Worm (Caenorhabditis elegans) whole organism, L4 larva: ENCODE data around the gene acly-2.

Source experiments
- T20F7.1 ChIP-seq: fragments of 200-800 bp; sonication (Bioruptor generic); optimal IDR thresholded peaks from 2 replicates; lab custom pipeline; 2018; ENCODE audit warnings: mild to moderate bottlenecking, missing genetic modification characterization, missing compliant biosample characterization
- T26A8.4 ChIP-seq: fragments of 200-800 bp; sonication (Bioruptor generic); IDR thresholded peaks from 2 replicates; pipeline ENCODE4 v1.3.6; 2022; ENCODE audit warnings: missing genetic modification characterization, missing compliant biosample characterization
- ZK337.2 ChIP-seq: fragments of 200-800 bp; sonication (Bioruptor generic); IDR thresholded peaks from 2 replicates; pipeline ENCODE4 v1.3.6; 2022; ENCODE audit warnings: missing genetic modification reagents, missing genetic modification characterization, missing compliant biosample characterization
- ZK546.5 ChIP-seq, 2 experiments: sonication (generic microtip); optimal IDR thresholded peaks; 2 replicates each; lab custom pipeline; 2017; ENCODE audit warnings: missing biosample characterization in 2 of 2, missing genetic modification characterization in 2 of 2
- aha-1 ChIP-seq: fragments of 150-350 bp; peaks from one replicate; lab custom pipeline; 2014; ENCODE audit warnings: missing biosample characterization, missing genetic modification characterization
- arid-1 ChIP-seq: fragments of 200-800 bp; sonication (Bioruptor generic); conservative IDR thresholded peaks from 2 replicates; pipeline ENCODE4 v1.3.6; 2022; ENCODE audit warnings: missing genetic modification reagents, missing genetic modification characterization, missing compliant biosample characterization
- attf-4 ChIP-seq: sonication (generic microtip); optimal IDR thresholded peaks from 3 replicates; lab custom pipeline; 2017; ENCODE audit warnings: missing biosample characterization, missing genetic modification characterization
- ceh-82 ChIP-seq: sonication (generic microtip); optimal IDR thresholded peaks from 2 replicates; lab custom pipeline; 2017; ENCODE audit warnings: missing biosample characterization, missing genetic modification characterization
- cey-2 ChIP-seq: sonication (generic microtip); optimal IDR thresholded peaks from 3 replicates; lab custom pipeline; 2017; ENCODE audit warnings: missing genetic modification characterization, mild to moderate bottlenecking, missing compliant biosample characterization, antibody characterized with exemption, borderline replicate concordance; ENCODE audit not compliant: insufficient read depth
- daf-16 ChIP-seq, 3 experiments: sonication (generic microtip); optimal IDR thresholded peaks; 2 replicates each; lab custom pipeline; 2016 to 2017; ENCODE audit warnings: missing genetic modification characterization in 3 of 3, missing genetic modification reagents in 3 of 3, mild to moderate bottlenecking in 2 of 3, missing compliant biosample characterization in 2 of 3, missing biosample characterization in 1 of 3, moderate library complexity in 1 of 3
- daf-19 ChIP-seq: fragments of 200-800 bp; sonication (Bioruptor generic); conservative IDR thresholded peaks from 2 replicates; pipeline ENCODE4 v1.3.6; 2022; ENCODE audit warnings: missing genetic modification characterization, missing compliant biosample characterization
- dmd-6 ChIP-seq: fragments of 200-800 bp; sonication (Bioruptor generic); IDR thresholded peaks from 2 replicates; pipeline ENCODE4 v1.3.6; 2022; ENCODE audit warnings: missing genetic modification reagents, missing genetic modification characterization, missing compliant biosample characterization
- dve-1 ChIP-seq: sonication (generic microtip); optimal IDR thresholded peaks from 2 replicates; lab custom pipeline; 2017; ENCODE audit warnings: antibody characterized with exemption, mild to moderate bottlenecking, missing genetic modification characterization, missing compliant biosample characterization; ENCODE audit not compliant: insufficient read depth
- fos-1 ChIP-seq: fragments of 150-350 bp; optimal IDR thresholded peaks from 2 replicates; lab custom pipeline; 2014; ENCODE audit warnings: missing biosample characterization, missing genetic modification characterization
- gei-8 ChIP-seq: fragments of 200-800 bp; sonication (Bioruptor generic); optimal IDR thresholded peaks from 2 replicates; lab custom pipeline; 2018; ENCODE audit warnings: mild to moderate bottlenecking, missing genetic modification characterization, missing compliant biosample characterization
- hlh-11 ChIP-seq: fragments of 200-800 bp; sonication (Bioruptor generic); optimal IDR thresholded peaks from 2 replicates; lab custom pipeline; 2018; ENCODE audit warnings: mild to moderate bottlenecking, missing genetic modification characterization, missing compliant biosample characterization
- hlh-30 ChIP-seq: sonication (generic microtip); optimal IDR thresholded peaks from 2 replicates; lab custom pipeline; 2017; ENCODE audit warnings: antibody characterized with exemption, mild to moderate bottlenecking, missing genetic modification characterization, missing compliant biosample characterization; ENCODE audit not compliant: insufficient read depth
- hmg-1.1 ChIP-seq: fragments of 200-800 bp; sonication (Bioruptor generic); IDR thresholded peaks from 2 replicates; pipeline ENCODE4 v1.3.6; 2022; ENCODE audit warnings: missing genetic modification reagents, missing genetic modification characterization, missing compliant biosample characterization
- lin-1 ChIP-seq: fragments of 200-800 bp; sonication (Bioruptor generic); IDR thresholded peaks from 2 replicates; pipeline ENCODE4 v1.3.6; 2022; ENCODE audit warnings: missing genetic modification reagents, missing genetic modification characterization, missing compliant biosample characterization
- lin-39 ChIP-seq: fragments of 150-350 bp; optimal IDR thresholded peaks from 2 replicates; lab custom pipeline; 2014; ENCODE audit warnings: missing biosample characterization, missing genetic modification reagents, missing genetic modification characterization
- mdt-29 ChIP-seq: fragments of 200-800 bp; sonication (Bioruptor generic); IDR thresholded peaks from 2 replicates; pipeline ENCODE4 v1.3.6; 2022; ENCODE audit warnings: missing genetic modification reagents, missing genetic modification characterization, missing compliant biosample characterization
- mep-1 ChIP-seq: fragments of 150-350 bp; sonication (generic microtip); optimal IDR thresholded peaks from 3 replicates; lab custom pipeline; 2014; ENCODE audit warnings: missing biosample characterization, missing genetic modification characterization
- mes-2 ChIP-seq: sonication (generic microtip); optimal IDR thresholded peaks from 2 replicates; lab custom pipeline; 2016; ENCODE audit warnings: missing genotype, mild to moderate bottlenecking, missing genetic modification characterization, missing compliant biosample characterization; ENCODE audit not compliant: poor library complexity, severe bottlenecking
- mxl-2 ChIP-seq: fragments of 200-800 bp; sonication (Bioruptor generic); conservative IDR thresholded peaks from 2 replicates; pipeline ENCODE4 v1.3.6; 2022; ENCODE audit warnings: missing genetic modification reagents, missing genetic modification characterization, missing compliant biosample characterization
- mxl-3 ChIP-seq: fragments of 200-800 bp; sonication (Bioruptor generic); optimal IDR thresholded peaks from 2 replicates; lab custom pipeline; 2018; ENCODE audit warnings: mild to moderate bottlenecking, missing genetic modification characterization, missing compliant biosample characterization
- nhr-102 ChIP-seq: sonication (generic microtip); optimal IDR thresholded peaks from 2 replicates; lab custom pipeline; 2016; ENCODE audit warnings: mild to moderate bottlenecking, missing genetic modification characterization, moderate library complexity, missing compliant biosample characterization
- nhr-11 ChIP-seq: fragments of 150-350 bp; optimal IDR thresholded peaks from 2 replicates; lab custom pipeline; 2014; ENCODE audit warnings: missing biosample characterization, missing genetic modification characterization
- nhr-111 ChIP-seq: fragments of 200-800 bp; sonication (Bioruptor generic); optimal IDR thresholded peaks from 2 replicates; lab custom pipeline; 2018; ENCODE audit warnings: mild to moderate bottlenecking, missing genetic modification characterization, missing compliant biosample characterization
- nhr-28 ChIP-seq: fragments of 150-350 bp; optimal IDR thresholded peaks from 2 replicates; lab custom pipeline; 2014; ENCODE audit warnings: missing biosample characterization, missing genetic modification characterization
- nhr-48 ChIP-seq: sonication (generic microtip); optimal IDR thresholded peaks from 2 replicates; lab custom pipeline; 2016; ENCODE audit warnings: mild to moderate bottlenecking, missing genetic modification characterization, missing compliant biosample characterization
- nhr-6 ChIP-seq: fragments of 150-350 bp; optimal IDR thresholded peaks from 2 replicates; lab custom pipeline; 2014; ENCODE audit warnings: missing biosample characterization, missing genetic modification characterization
- nhr-77 ChIP-seq: fragments of 150-350 bp; optimal IDR thresholded peaks from 2 replicates; lab custom pipeline; 2014; ENCODE audit warnings: missing biosample characterization, missing genetic modification characterization
- php-3 ChIP-seq: fragments of 200-800 bp; sonication (Bioruptor generic); IDR thresholded peaks from 2 replicates; pipeline ENCODE4 v1.3.6; 2022; ENCODE audit warnings: missing genetic modification reagents, missing genetic modification characterization, missing compliant biosample characterization
- pqm-1 ChIP-seq: sonication (generic microtip); optimal IDR thresholded peaks from 2 replicates; lab custom pipeline; 2017; ENCODE audit warnings: missing biosample characterization, missing genetic modification characterization
- rbr-2 ChIP-seq: sonication (generic microtip); optimal IDR thresholded peaks from 2 replicates; lab custom pipeline; 2016; ENCODE audit warnings: missing genotype, missing genetic modification characterization, missing compliant biosample characterization
- sdz-12 ChIP-seq: fragments of 200-800 bp; sonication (Bioruptor generic); optimal IDR thresholded peaks from 2 replicates; lab custom pipeline; 2018; ENCODE audit warnings: mild to moderate bottlenecking, missing genetic modification characterization, missing compliant biosample characterization
- snpc-4 ChIP-seq: fragments of 150-350 bp; optimal IDR thresholded peaks from 2 replicates; lab custom pipeline; 2014; ENCODE audit warnings: missing biosample characterization, missing genetic modification characterization
- spr-3 ChIP-seq: fragments of 200-800 bp; sonication (Bioruptor generic); optimal IDR thresholded peaks from 2 replicates; lab custom pipeline; 2018; ENCODE audit warnings: mild to moderate bottlenecking, missing genetic modification characterization, missing compliant biosample characterization
- tag-97 ChIP-seq: fragments of 200-800 bp; sonication (Bioruptor generic); IDR thresholded peaks from 2 replicates; pipeline ENCODE4 v1.3.6; 2022; ENCODE audit warnings: missing genetic modification characterization, missing compliant biosample characterization
- tra-1 ChIP-seq: fragments of 200-800 bp; sonication (Bioruptor generic); IDR thresholded peaks from 2 replicates; pipeline ENCODE4 v1.3.6; 2022; ENCODE audit warnings: missing genetic modification reagents, missing genetic modification characterization, missing compliant biosample characterization
- zip-11 ChIP-seq: fragments of 200-800 bp; sonication (Bioruptor generic); IDR thresholded peaks from 2 replicates; pipeline ENCODE4 v1.3.6; 2022; ENCODE audit warnings: missing genetic modification characterization, missing compliant biosample characterization
- ztf-7 ChIP-seq: fragments of 150-350 bp; optimal IDR thresholded peaks from 2 replicates; lab custom pipeline; 2014; ENCODE audit warnings: missing biosample characterization, missing genetic modification characterization

acly-2 gene

DNA sequence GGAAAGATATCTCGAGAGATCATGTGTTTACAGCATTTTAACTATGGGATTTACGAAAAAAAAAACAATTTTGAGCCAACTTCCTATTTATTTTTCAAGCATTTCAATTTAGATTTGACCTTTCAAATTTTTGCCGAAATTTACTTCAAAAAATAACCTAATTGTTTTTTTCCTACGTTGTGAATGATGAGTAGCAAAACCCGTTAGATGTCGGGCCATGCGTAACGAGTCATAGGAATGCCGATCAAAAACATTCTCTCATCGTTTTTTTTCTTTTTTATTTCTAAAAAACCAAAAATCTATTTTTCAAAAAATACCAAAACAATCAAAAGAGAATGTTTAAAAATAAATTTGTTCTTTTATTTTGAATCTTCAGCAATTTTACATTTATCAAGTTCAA is 46.6 kb downstream of the acly-2 start:
- TF ChIP-seq nhr-6 (tag; lab: Kevin White, UChicago) = no peak
- TF ChIP-seq mes-2 = peak; percentile 6
- TF ChIP-seq mdt-29 = no peak
- no peak for TF ChIP-seq zip-11 (GFP tag; lab: Robert Waterston, UW)
- TF ChIP-seq sdz-12 = no peak
- TF ChIP-seq mxl-2 (GFP tag; lab: Robert Waterston, UW) = no peak
- no peak for TF ChIP-seq cey-2 (tag; lab: Kevin White, UChicago)
- no peak for TF ChIP-seq ZK546.5 (tag; optimal IDR thresholded peaks at IDR 0.05; lab: Kevin White, UChicago)
- TF ChIP-seq ZK337.2 (GFP tag; lab: Robert Waterston, UW) = no peak
- TF ChIP-seq daf-19 = no peak
- no peak for TF ChIP-seq fos-1 (tag; lab: Kevin White, UChicago)
- TF ChIP-seq nhr-102 (tag; lab: Kevin White, UChicago) = no peak
- no peak for TF ChIP-seq spr-3 (GFP tag; lab: Kevin White, UChicago)
- TF ChIP-seq ztf-7 (tag; lab: Kevin White, UChicago) = no peak
- TF ChIP-seq snpc-4 (tag; lab: Kevin White, UChicago) = peak; percentile 73
- TF ChIP-seq rbr-2 (tag; lab: Kevin White, UChicago) = no peak
- TF ChIP-seq, all 104 proteins: peak for 2

DNA sequence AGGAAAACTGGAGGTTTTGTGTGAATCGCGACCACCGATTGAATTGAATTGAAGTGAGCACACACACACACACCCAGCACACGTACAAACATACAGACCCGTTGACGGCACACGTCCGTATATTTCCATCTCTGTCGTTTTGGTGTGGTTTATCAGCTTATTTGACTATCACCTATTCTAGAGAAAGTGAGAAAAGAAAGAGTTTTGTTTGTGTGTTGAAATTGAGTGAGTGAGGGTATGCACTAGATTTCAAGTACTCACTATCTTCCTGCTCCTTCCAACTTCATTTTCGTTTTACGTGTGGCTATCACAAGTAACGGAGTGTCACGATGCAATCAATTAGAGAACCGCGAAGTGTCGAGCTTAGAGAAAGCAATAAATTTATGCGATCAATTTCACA is 47.6 kb downstream of the acly-2 start:
- TF ChIP-seq mes-2 = peak; percentile 48
- no peak for TF ChIP-seq nhr-11 (tag; lab: Kevin White, UChicago)
- TF ChIP-seq mxl-2 (GFP tag; lab: Robert Waterston, UW) = no peak
- peak; percentile 86 for TF ChIP-seq hlh-11 (tag; lab: Kevin White, UChicago)
- TF ChIP-seq ceh-82 (tag; lab: Kevin White, UChicago) = no peak
- no peak for TF ChIP-seq lin-1 (GFP tag; lab: Robert Waterston, UW)
- no peak for TF ChIP-seq rbr-2 (tag; lab: Kevin White, UChicago)
- peak; percentile 63 for TF ChIP-seq nhr-6 (tag; lab: Kevin White, UChicago)
- TF ChIP-seq dmd-6 (GFP tag; lab: Robert Waterston, UW) = peak; percentile 87
- TF ChIP-seq attf-4 = no peak
- TF ChIP-seq hlh-30 (tag; lab: Kevin White, UChicago) = peak; percentile 27
- TF ChIP-seq dve-1 (tag; lab: Kevin White, UChicago) = peak; percentile 79
- TF ChIP-seq T26A8.4 (GFP tag; lab: Robert Waterston, UW) = peak; percentile 44; the same call in 1 of the 2 replicates
- TF ChIP-seq arid-1 (GFP tag; lab: Robert Waterston, UW) = 0 out of 2 replicates have a peak, but pooled peaks have one; percentile 17
- TF ChIP-seq mxl-3 = peak; percentile 7
- TF ChIP-seq hmg-1.1 (GFP tag; lab: Robert Waterston, UW) = peak; percentile 40; the same call in 1 of the 2 replicates
- TF ChIP-seq nhr-48 = peak; percentile 48
- peak; percentile 93 for TF ChIP-seq pqm-1 (tag; lab: Kevin White, UChicago)
- TF ChIP-seq nhr-77 (tag; lab: Kevin White, UChicago) = peak; percentile 21
- no peak for TF ChIP-seq nhr-111 (GFP tag; lab: Kevin White, UChicago)
- peak; percentile 53 for TF ChIP-seq T20F7.1 (GFP tag; lab: Kevin White, UChicago)
- no peak for TF ChIP-seq tag-97 (GFP tag; lab: Robert Waterston, UW)
- peak; percentile 80 for TF ChIP-seq nhr-28 (tag; lab: Kevin White, UChicago)
- TF ChIP-seq tra-1 (GFP tag; lab: Robert Waterston, UW) = peak; percentile 76; the same call in 1 of the 2 replicates
- TF ChIP-seq gei-8 (GFP tag; lab: Kevin White, UChicago) = no peak
- TF ChIP-seq lin-39 (tag; lab: Kevin White, UChicago) = no peak
- TF ChIP-seq daf-16 (GFP tag; optimal IDR thresholded peaks at IDR 0.05; lab: Kevin White, UChicago) = no peak
- TF ChIP-seq daf-16 (tag; optimal IDR thresholded peaks at IDR 0.05; lab: Kevin White, UChicago) = peak; percentile 83
- peak; percentile 79 for TF ChIP-seq aha-1 (tag; lab: Kevin White, UChicago)
- peak; percentile 71 for TF ChIP-seq php-3 (GFP tag; lab: Robert Waterston, UW)
- peak; percentile 39 for TF ChIP-seq mep-1 (tag; lab: Kevin White, UChicago)
